Worm (Caenorhabditis elegans) whole organism, dauer: ENCODE measurements around the gene R05G6.5.

Experiments used
- unc-62 ChIP-seq: sonication (generic microtip); optimal IDR thresholded peaks from 2 replicates; lab custom pipeline; 2017; ENCODE audit warnings: missing biosample characterization, missing genetic modification reagents, missing genetic modification characterization

R05G6.5 gene

ce11 chrIV:7507841-7508509 is at the start of gene R05G6.5, which contains the start of gene vdac-1:
Gene R05G6.5, plus strand, starts transcription at chrIV:7508367.
Gene vdac-1, minus strand, starts transcription at chrIV:7507891.
- no peak for TF ChIP-seq unc-62 (GFP tag; lab: Kevin White, UChicago)

- no peak for TF ChIP-seq unc-62 (GFP tag; lab: Kevin White, UChicago)
Measured at ce11 chrIV:7460225-7460624, 47.9 kb upstream of the R05G6.5 start, which contains the start of gene F13B6.2. Gene F13B6.2, minus strand, starts transcription at chrIV:7460325.

ce11 chrIV:7465857-7466256 is 42.3 kb upstream of the R05G6.5 start, which contains the start of gene F13B6.3:
Gene F13B6.3, minus strand, starts transcription at chrIV:7465957.
- no peak for TF ChIP-seq unc-62 (GFP tag; lab: Kevin White, UChicago)

ce11 chrIV:7467170-7467569 is 41.0 kb upstream of the R05G6.5 start:
- TF ChIP-seq unc-62 (GFP tag; lab: Kevin White, UChicago) = no peak

ce11 chrIV:7468638-7469037 is 39.5 kb upstream of the R05G6.5 start:
- TF ChIP-seq unc-62 (GFP tag; lab: Kevin White, UChicago) = no peak

ce11 chrIV:7469782-7470413 is 38.3 kb upstream of the R05G6.5 start, which contains the start of gene F55G1.7:
Gene F55G1.7, minus strand, starts transcription at chrIV:7469832.
- TF ChIP-seq unc-62 (GFP tag; lab: Kevin White, UChicago) = no peak

ce11 chrIV:7473159-7473649 is 35.0 kb upstream of the R05G6.5 start, which contains the start of the genes plk-3 and F55G1.6:
Gene plk-3, minus strand, starts transcription at chrIV:7473209.
Gene F55G1.6, plus strand, starts transcription at chrIV:7473517.
- TF ChIP-seq unc-62 (GFP tag; lab: Kevin White, UChicago) = no peak

ce11 chrIV:7474826-7475225 is 33.3 kb upstream of the R05G6.5 start, which contains the start of gene slc-25A18.2:
Gene slc-25A18.2, plus strand, starts transcription at chrIV:7475041.
- no peak for TF ChIP-seq unc-62 (GFP tag; lab: Kevin White, UChicago)

- TF ChIP-seq unc-62 (GFP tag; lab: Kevin White, UChicago) = no peak
Measured at ce11 chrIV:7477197-7477596, 31.0 kb upstream of the R05G6.5 start, which contains the start of gene pycr-4. Gene pycr-4, minus strand, starts transcription at chrIV:7477297.

ce11 chrIV:7477697-7478096 is 30.5 kb upstream of the R05G6.5 start:
- no peak for TF ChIP-seq unc-62 (GFP tag; lab: Kevin White, UChicago)

ce11 chrIV:7478134-7478533 is 30.0 kb upstream of the R05G6.5 start, which contains the start of gene rod-1:
Gene rod-1, plus strand, starts transcription at chrIV:7478452.
- no peak for TF ChIP-seq unc-62 (GFP tag; lab: Kevin White, UChicago)

ce11 chrIV:7486201-7486947 is 21.8 kb upstream of the R05G6.5 start, which contains the start of the genes his-61 and his-62:
Gene his-61, minus strand, starts transcription at chrIV:7486217.
Gene his-62, plus strand, starts transcription at chrIV:7486545.
- no peak for TF ChIP-seq unc-62 (GFP tag; lab: Kevin White, UChicago)

ce11 chrIV:7487554-7488456 is 20.4 kb upstream of the R05G6.5 start, which contains the start of the genes his-60 and his-59:
Gene his-60, minus strand, starts transcription at chrIV:7487992.
Gene his-59, plus strand, starts transcription at chrIV:7488249.
- no peak for TF ChIP-seq unc-62 (GFP tag; lab: Kevin White, UChicago)

ce11 chrIV:7488457-7488783 is 19.7 kb upstream of the R05G6.5 start:
- TF ChIP-seq unc-62 (GFP tag; lab: Kevin White, UChicago) = no peak
